Worm (Caenorhabditis elegans) whole organism, L4 larva: ENCODE measurements around the gene Y105C5B.11.
A peak's percentile ranks its signal among the peaks of the same experiment; 100 is the strongest.

Source experiments
- F10B5.3 ChIP-seq: sonication (generic microtip); optimal IDR thresholded peaks from 2 replicates; lab custom pipeline; 2016; ENCODE audit warnings: mild to moderate bottlenecking, missing genetic modification characterization, missing compliant biosample characterization
- F26F4.8 ChIP-seq: fragments of 200-800 bp; sonication (Bioruptor generic); conservative IDR thresholded peaks from 2 replicates; pipeline ENCODE4 v1.3.6; 2022; ENCODE audit warnings: missing genetic modification characterization, missing compliant biosample characterization
- R02D3.7 ChIP-seq: fragments of 150-350 bp; sonication (generic microtip); optimal IDR thresholded peaks from 3 replicates; lab custom pipeline; 2014; ENCODE audit warnings: missing biosample characterization, missing genetic modification characterization
- T26A8.4 ChIP-seq: fragments of 200-800 bp; sonication (Bioruptor generic); IDR thresholded peaks from 2 replicates; pipeline ENCODE4 v1.3.6; 2022; ENCODE audit warnings: missing genetic modification characterization, missing compliant biosample characterization
- Y5F2A.4 ChIP-seq: fragments of 200-800 bp; sonication (Bioruptor generic); optimal IDR thresholded peaks from 2 replicates; lab custom pipeline; 2018; ENCODE audit warnings: mild to moderate bottlenecking, missing genetic modification characterization, missing compliant biosample characterization
- Y75B8A.6 ChIP-seq: fragments of 200-800 bp; sonication (Bioruptor generic); IDR thresholded peaks from 2 replicates; pipeline ENCODE4 v1.3.6; 2022; ENCODE audit warnings: missing genetic modification reagents, missing genetic modification characterization, missing compliant biosample characterization
- aha-1 ChIP-seq: fragments of 150-350 bp; peaks from one replicate; lab custom pipeline; 2014; ENCODE audit warnings: missing biosample characterization, missing genetic modification characterization
- ceh-32 ChIP-seq: sonication (generic microtip); optimal IDR thresholded peaks from 2 replicates; lab custom pipeline; 2016; ENCODE audit warnings: mild to moderate bottlenecking, missing genetic modification characterization, missing compliant biosample characterization; ENCODE audit not compliant: poor library complexity
- ceh-82 ChIP-seq: sonication (generic microtip); optimal IDR thresholded peaks from 2 replicates; lab custom pipeline; 2017; ENCODE audit warnings: missing biosample characterization, missing genetic modification characterization
- ces-1 ChIP-seq: fragments of 150-350 bp; sonication (generic microtip); optimal IDR thresholded peaks from 4 replicates; lab custom pipeline; 2014; ENCODE audit warnings: missing biosample characterization, missing genetic modification reagents, missing genetic modification characterization
- daf-12 ChIP-seq: fragments of 150-350 bp; optimal IDR thresholded peaks from 2 replicates; lab custom pipeline; 2014; ENCODE audit warnings: missing biosample characterization, missing genetic modification reagents, missing genetic modification characterization
- daf-16 ChIP-seq, 3 experiments: sonication (generic microtip); optimal IDR thresholded peaks; 2 replicates each; lab custom pipeline; 2016 to 2017; ENCODE audit warnings: missing genetic modification characterization in 3 of 3, missing genetic modification reagents in 3 of 3, mild to moderate bottlenecking in 2 of 3, missing compliant biosample characterization in 2 of 3, missing biosample characterization in 1 of 3, moderate library complexity in 1 of 3
- daf-8 ChIP-seq: fragments of 200-800 bp; sonication (Bioruptor generic); IDR thresholded peaks from 2 replicates; pipeline ENCODE4 v1.3.6; 2022; ENCODE audit warnings: missing genetic modification characterization, missing compliant biosample characterization
- dmd-9 ChIP-seq: fragments of 200-800 bp; sonication (Bioruptor generic); IDR thresholded peaks from 2 replicates; pipeline ENCODE4 v1.3.6; 2022; ENCODE audit warnings: missing genetic modification reagents, missing genetic modification characterization, missing compliant biosample characterization
- dpl-1 ChIP-seq: fragments of 150-350 bp; optimal IDR thresholded peaks from 2 replicates; lab custom pipeline; 2014; ENCODE audit warnings: missing biosample characterization, missing genetic modification reagents, missing genetic modification characterization
- duxl-1 ChIP-seq: sonication (generic microtip); optimal IDR thresholded peaks from 2 replicates; lab custom pipeline; 2016; ENCODE audit warnings: mild to moderate bottlenecking, missing genetic modification characterization, moderate library complexity, missing compliant biosample characterization; ENCODE audit not compliant: poor library complexity
- dve-1 ChIP-seq: sonication (generic microtip); optimal IDR thresholded peaks from 2 replicates; lab custom pipeline; 2017; ENCODE audit warnings: antibody characterized with exemption, mild to moderate bottlenecking, missing genetic modification characterization, missing compliant biosample characterization; ENCODE audit not compliant: insufficient read depth
- egl-27 ChIP-seq: sonication (generic microtip); optimal IDR thresholded peaks from 3 replicates; lab custom pipeline; 2017; ENCODE audit warnings: missing biosample characterization, missing genetic modification reagents, missing genetic modification characterization
- fos-1 ChIP-seq: fragments of 150-350 bp; optimal IDR thresholded peaks from 2 replicates; lab custom pipeline; 2014; ENCODE audit warnings: missing biosample characterization, missing genetic modification characterization
- hif-1 ChIP-seq, 2 experiments: sonication (generic microtip); optimal IDR thresholded peaks; 2 replicates each; lab custom pipeline; 2016 to 2017; ENCODE audit warnings: missing compliant biosample characterization in 2 of 2, missing genetic modification characterization in 2 of 2, missing genetic modification reagents in 2 of 2, missing genotype in 2 of 2, mild to moderate bottlenecking in 1 of 2
- hlh-30 ChIP-seq: sonication (generic microtip); optimal IDR thresholded peaks from 2 replicates; lab custom pipeline; 2017; ENCODE audit warnings: antibody characterized with exemption, mild to moderate bottlenecking, missing genetic modification characterization, missing compliant biosample characterization; ENCODE audit not compliant: insufficient read depth
- jun-1 ChIP-seq: fragments of 150-350 bp; optimal IDR thresholded peaks from 2 replicates; lab custom pipeline; 2014; ENCODE audit warnings: missing biosample characterization, missing genetic modification reagents, missing genetic modification characterization
- lim-7 ChIP-seq: fragments of 200-800 bp; sonication (Bioruptor generic); IDR thresholded peaks from 2 replicates; pipeline ENCODE4 v1.3.6; 2022; ENCODE audit warnings: missing genetic modification characterization, missing compliant biosample characterization
- lin-1 ChIP-seq: fragments of 200-800 bp; sonication (Bioruptor generic); IDR thresholded peaks from 2 replicates; pipeline ENCODE4 v1.3.6; 2022; ENCODE audit warnings: missing genetic modification reagents, missing genetic modification characterization, missing compliant biosample characterization
- lin-13 ChIP-seq: fragments of 150-350 bp; optimal IDR thresholded peaks from 2 replicates; lab custom pipeline; 2014; ENCODE audit warnings: missing biosample characterization, missing genetic modification reagents, missing genetic modification characterization
- mep-1 ChIP-seq: fragments of 150-350 bp; sonication (generic microtip); optimal IDR thresholded peaks from 3 replicates; lab custom pipeline; 2014; ENCODE audit warnings: missing biosample characterization, missing genetic modification characterization
- mxl-2 ChIP-seq: fragments of 200-800 bp; sonication (Bioruptor generic); conservative IDR thresholded peaks from 2 replicates; pipeline ENCODE4 v1.3.6; 2022; ENCODE audit warnings: missing genetic modification reagents, missing genetic modification characterization, missing compliant biosample characterization
- nhr-11 ChIP-seq: fragments of 150-350 bp; optimal IDR thresholded peaks from 2 replicates; lab custom pipeline; 2014; ENCODE audit warnings: missing biosample characterization, missing genetic modification characterization
- nhr-237 ChIP-seq: sonication (generic microtip); optimal IDR thresholded peaks from 2 replicates; lab custom pipeline; 2017; ENCODE audit warnings: missing biosample characterization, missing genetic modification characterization
- nhr-25 ChIP-seq: sonication (generic microtip); optimal IDR thresholded peaks from 2 replicates; lab custom pipeline; 2017; ENCODE audit warnings: missing genetic modification characterization, mild to moderate bottlenecking, missing compliant biosample characterization, antibody characterized with exemption, moderate library complexity, borderline replicate concordance; ENCODE audit not compliant: insufficient read depth
- nhr-41 ChIP-seq: fragments of 200-800 bp; sonication (Bioruptor generic); IDR thresholded peaks from 2 replicates; pipeline ENCODE4 v1.3.6; 2022; ENCODE audit warnings: missing genetic modification reagents, missing genetic modification characterization, missing compliant biosample characterization
- nhr-42 ChIP-seq: fragments of 200-800 bp; sonication (Bioruptor generic); IDR thresholded peaks from 2 replicates; pipeline ENCODE4 v1.3.6; 2022; ENCODE audit warnings: missing genetic modification characterization, missing compliant biosample characterization
- nhr-76 ChIP-seq: fragments of 150-350 bp; optimal IDR thresholded peaks from 2 replicates; lab custom pipeline; 2014; ENCODE audit warnings: missing biosample characterization, missing genetic modification characterization
- nhr-77 ChIP-seq: fragments of 150-350 bp; optimal IDR thresholded peaks from 2 replicates; lab custom pipeline; 2014; ENCODE audit warnings: missing biosample characterization, missing genetic modification characterization
- rbr-2 ChIP-seq: sonication (generic microtip); optimal IDR thresholded peaks from 2 replicates; lab custom pipeline; 2016; ENCODE audit warnings: missing genotype, missing genetic modification characterization, missing compliant biosample characterization
- saeg-2 ChIP-seq: fragments of 200-800 bp; sonication (Bioruptor generic); IDR thresholded peaks from 2 replicates; pipeline ENCODE4 v1.3.6; 2022; ENCODE audit warnings: missing genetic modification reagents, missing genetic modification characterization, missing compliant biosample characterization
- sdz-12 ChIP-seq: fragments of 200-800 bp; sonication (Bioruptor generic); optimal IDR thresholded peaks from 2 replicates; lab custom pipeline; 2018; ENCODE audit warnings: mild to moderate bottlenecking, missing genetic modification characterization, missing compliant biosample characterization
- set-16 ChIP-seq: fragments of 200-800 bp; sonication (Bioruptor generic); IDR thresholded peaks from 2 replicates; pipeline ENCODE4 v1.3.6; 2022; ENCODE audit warnings: missing genetic modification reagents, missing genetic modification characterization, missing compliant biosample characterization
- snpc-1.2 ChIP-seq: fragments of 200-800 bp; sonication (Bioruptor generic); IDR thresholded peaks from 2 replicates; pipeline ENCODE4 v1.3.6; 2022; ENCODE audit warnings: missing genetic modification reagents, missing genetic modification characterization, missing compliant biosample characterization
- spr-1 ChIP-seq: sonication (generic microtip); optimal IDR thresholded peaks from 2 replicates; lab custom pipeline; 2016; ENCODE audit warnings: mild to moderate bottlenecking, missing genetic modification characterization, missing compliant biosample characterization
- unc-62 ChIP-seq, 3 experiments: fragments of 150-350 bp in 1 of 3; sonication (generic microtip); optimal IDR thresholded peaks in 2 of 3; peaks in 1 of 3; 1 replicate in 1 of 3; 2 replicates in 2 of 3; lab custom pipeline; 2014 to 2017; ENCODE audit warnings: missing biosample characterization in 3 of 3, missing genetic modification characterization in 3 of 3, missing genetic modification reagents in 3 of 3, missing genotype in 1 of 3
- vab-7 ChIP-seq: fragments of 200-800 bp; sonication (Bioruptor generic); IDR thresholded peaks from 2 replicates; pipeline ENCODE4 v1.3.6; 2022; ENCODE audit warnings: missing genetic modification reagents, missing genetic modification characterization, missing compliant biosample characterization
- zag-1 ChIP-seq: fragments of 150-350 bp; optimal IDR thresholded peaks from 2 replicates; lab custom pipeline; 2014; ENCODE audit warnings: missing biosample characterization, missing genetic modification characterization
- zip-2 ChIP-seq: fragments of 150-350 bp; optimal IDR thresholded peaks from 2 replicates; lab custom pipeline; 2014; ENCODE audit warnings: missing biosample characterization, missing genetic modification characterization
- ztf-7 ChIP-seq: fragments of 150-350 bp; optimal IDR thresholded peaks from 2 replicates; lab custom pipeline; 2014; ENCODE audit warnings: missing biosample characterization, missing genetic modification characterization

The Y105C5B.11 gene

DNA sequence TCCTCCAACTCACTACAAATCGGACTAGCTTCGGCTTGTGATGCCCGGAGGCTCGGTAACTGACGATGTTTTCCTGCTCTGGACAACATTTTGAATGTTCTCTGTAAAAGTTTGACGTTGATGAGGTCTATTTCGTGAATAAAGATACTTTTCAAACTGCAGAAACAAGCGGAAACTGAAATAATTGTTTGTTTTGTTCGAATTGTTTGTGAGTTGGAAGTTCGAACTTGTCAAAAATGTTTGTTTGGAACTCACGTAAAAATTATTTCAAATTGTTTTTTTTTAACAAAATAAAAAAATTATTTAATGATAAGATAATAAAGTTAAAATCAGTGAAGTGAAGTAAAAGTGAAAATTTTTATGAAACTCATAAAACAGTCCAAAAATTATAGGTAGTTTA is at the start of gene Y105C5B.11:
Y105C5B.11 (minus strand) TSS at position 101 of the 400 bp plus-strand sequence.
- no peak for TF ChIP-seq vab-7 (GFP tag; lab: Robert Waterston, UW)
- no peak for TF ChIP-seq nhr-42
- TF ChIP-seq T26A8.4 (GFP tag; lab: Robert Waterston, UW), result no peak
- no peak for TF ChIP-seq duxl-1 (tag; lab: Kevin White, UChicago)
- no peak for TF ChIP-seq Y75B8A.6 (GFP tag; lab: Robert Waterston, UW)
- TF ChIP-seq nhr-77 (tag; lab: Kevin White, UChicago), result no peak
- TF ChIP-seq mxl-2 (GFP tag; lab: Robert Waterston, UW), result no peak
- TF ChIP-seq nhr-11 (tag; lab: Kevin White, UChicago), result no peak
- no peak for TF ChIP-seq set-16 (GFP tag; lab: Robert Waterston, UW)
- TF ChIP-seq aha-1, result no peak
- TF ChIP-seq egl-27 (tag; lab: Kevin White, UChicago), result no peak

DNA sequence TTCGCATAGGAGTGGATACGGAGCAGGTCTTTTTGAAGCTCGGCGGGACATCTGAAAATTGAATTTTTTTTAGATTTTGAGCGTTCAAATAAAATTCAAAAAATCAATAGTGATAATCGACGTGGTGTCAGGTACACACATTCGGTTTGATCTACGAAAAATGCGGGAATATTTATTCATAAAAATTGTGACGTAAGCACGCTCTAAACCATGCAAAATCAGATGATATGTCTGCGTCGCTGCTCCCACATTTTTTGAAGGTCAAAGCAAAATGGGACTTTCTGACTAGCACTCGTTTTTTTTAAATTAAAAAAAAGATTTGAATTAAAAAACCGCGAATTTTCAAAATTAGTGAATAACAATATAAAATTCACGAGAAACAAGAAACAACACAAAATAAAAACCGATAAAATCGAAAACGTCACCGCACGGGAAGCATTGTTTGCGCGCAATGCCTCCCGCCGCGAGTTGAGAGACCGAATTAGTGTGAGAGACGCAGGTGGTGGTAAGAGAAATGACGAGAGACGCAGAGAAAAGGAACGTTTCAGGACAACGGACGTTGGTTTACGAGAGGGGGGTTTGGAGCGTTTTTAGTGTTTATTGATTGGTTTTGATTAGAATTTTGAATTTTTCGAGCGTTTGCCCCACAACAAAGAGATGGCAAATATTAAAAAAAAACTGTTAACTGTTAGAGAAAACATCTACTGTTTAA is 42.8 kb upstream of the Y105C5B.11 start, which contains the start of gene Y105C5B.19:
Y105C5B.19 (minus strand) TSS at position 51 of the 712 bp plus-strand sequence.
- no peak for TF ChIP-seq dve-1 (tag; lab: Kevin White, UChicago)
- TF ChIP-seq ces-1 (GFP tag; lab: Kevin White, UChicago), result no peak
- peak; percentile 52 for TF ChIP-seq rbr-2
- no peak for TF ChIP-seq lin-1 (GFP tag; lab: Robert Waterston, UW)
- peak; percentile 62 for TF ChIP-seq aha-1
- no peak for TF ChIP-seq zag-1 (tag; lab: Kevin White, UChicago)
- no peak for TF ChIP-seq spr-1
- TF ChIP-seq daf-8 (GFP tag; lab: Robert Waterston, UW), result no peak
- peak; percentile 57 for TF ChIP-seq lin-13
- no peak for TF ChIP-seq daf-12
- TF ChIP-seq Y5F2A.4 (GFP tag; lab: Kevin White, UChicago), result no peak
- no peak for TF ChIP-seq egl-27 (tag; lab: Kevin White, UChicago)
- no peak for TF ChIP-seq nhr-42
- TF ChIP-seq hlh-30 (tag; lab: Kevin White, UChicago), result peak; percentile 61
- TF ChIP-seq dpl-1 (GFP tag; lab: Kevin White, UChicago), result peak; percentile 19
- no peak for TF ChIP-seq zip-2 (tag; lab: Kevin White, UChicago)
- no peak for TF ChIP-seq F26F4.8 (GFP tag; lab: Robert Waterston, UW)
- TF ChIP-seq nhr-25, result no peak
- TF ChIP-seq mxl-2 (GFP tag; lab: Robert Waterston, UW), result no peak
- TF ChIP-seq nhr-237 (tag; lab: Kevin White, UChicago), result no peak
- TF ChIP-seq nhr-76 (tag; lab: Kevin White, UChicago), result no peak
- TF ChIP-seq vab-7 (GFP tag; lab: Robert Waterston, UW), result no peak
- no peak for TF ChIP-seq jun-1 (tag; lab: Kevin White, UChicago)
- TF ChIP-seq F10B5.3 (tag; lab: Kevin White, UChicago), result no peak
- TF ChIP-seq fos-1, result no peak
- no peak for TF ChIP-seq lim-7 (GFP tag; lab: Robert Waterston, UW)
- no peak for TF ChIP-seq R02D3.7 (tag; lab: Kevin White, UChicago)
- TF ChIP-seq hif-1 (tag; optimal IDR thresholded peaks at IDR 0.05; lab: Kevin White, UChicago), result no peak
- no peak for TF ChIP-seq dmd-9 (GFP tag; lab: Robert Waterston, UW)
- no peak for TF ChIP-seq unc-62 (GFP tag; optimal IDR thresholded peaks at IDR 0.05 in 1 of 2; lab: Kevin White, UChicago)
- TF ChIP-seq unc-62 (tag; optimal IDR thresholded peaks at IDR 0.05; lab: Kevin White, UChicago), result no peak
- TF ChIP-seq snpc-1.2, result 0 out of 2 replicates have a peak, but pooled peaks have one; percentile 23
- no peak for TF ChIP-seq ceh-82 (tag; lab: Kevin White, UChicago)
- TF ChIP-seq ztf-7, result no peak
- TF ChIP-seq daf-16 (GFP tag; optimal IDR thresholded peaks at IDR 0.05; lab: Kevin White, UChicago), result no peak
- peak; percentile 84 for TF ChIP-seq daf-16 (tag; optimal IDR thresholded peaks at IDR 0.05; lab: Kevin White, UChicago)
- TF ChIP-seq mep-1, result no peak
- no peak for TF ChIP-seq sdz-12
- TF ChIP-seq saeg-2, result no peak
- no peak for TF ChIP-seq nhr-41 (GFP tag; lab: Robert Waterston, UW)
- TF ChIP-seq ceh-32 (tag; lab: Kevin White, UChicago), result no peak
- TF ChIP-seq, all 104 proteins: peak for 7
